Worm (Caenorhabditis elegans) whole organism, midembryonic: Measurements from ENCODE around the gene dod-21.

Source experiments
- cog-1 ChIP-seq: sonication (generic microtip); optimal IDR thresholded peaks from 2 replicates; lab custom pipeline; 2016; ENCODE audit warnings: missing genetic modification characterization, missing compliant biosample characterization
- flt-1 ChIP-seq: fragments of 200-800 bp; sonication (Bioruptor generic); IDR thresholded peaks from 2 replicates; pipeline ENCODE4 v1.3.6; 2022; ENCODE audit warnings: missing genetic modification characterization, missing compliant biosample characterization

DNA sequence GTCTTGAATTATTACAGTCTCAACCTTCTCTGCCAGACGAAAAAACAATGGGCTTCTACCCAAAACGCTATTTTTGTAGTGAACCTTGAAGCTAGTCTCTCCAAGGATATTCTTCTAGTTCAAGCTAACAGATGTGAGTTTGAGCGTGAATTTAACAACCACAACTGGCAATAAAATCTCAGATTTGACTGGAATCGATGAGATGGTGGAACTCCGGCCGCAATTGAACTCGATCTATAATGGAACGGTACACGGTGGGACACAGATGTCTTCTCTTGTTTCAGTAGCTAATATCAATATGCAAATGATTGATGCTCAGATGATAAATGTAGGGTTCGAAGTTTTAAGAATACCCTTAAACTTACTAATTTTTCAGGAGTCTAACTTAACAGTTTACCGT is 41.1 kb downstream of the dod-21 start:
- TF ChIP-seq cog-1 (tag; lab: Kevin White, UChicago), result no peak
- TF ChIP-seq flt-1 (GFP tag; lab: Robert Waterston, UW), result no peak
